Worm (Caenorhabditis elegans) whole organism, early embryonic: ENCODE measurements around the gene mca-3.

Experiments
- F13C5.2 ChIP-seq: sonication (generic microtip); optimal IDR thresholded peaks from 2 replicates; lab custom pipeline; 2017; ENCODE audit warnings: mild to moderate bottlenecking, missing genetic modification characterization, inconsistent platforms, missing compliant biosample characterization
- ama-1 ChIP-seq: fragments of 150-350 bp; optimal IDR thresholded peaks from 2 replicates; lab custom pipeline; 2014
- ceh-13 ChIP-seq: fragments of 200-800 bp; sonication (Bioruptor generic); optimal IDR thresholded peaks from 2 replicates; lab custom pipeline; 2018; ENCODE audit warnings: mild to moderate bottlenecking, missing genetic modification characterization, missing compliant biosample characterization
- ceh-36 ChIP-seq: sonication (generic microtip); optimal IDR thresholded peaks from 2 replicates; lab custom pipeline; 2016; ENCODE audit warnings: missing genetic modification characterization, inconsistent platforms, missing compliant biosample characterization
- ets-7 ChIP-seq: sonication (generic microtip); optimal IDR thresholded peaks from 2 replicates; lab custom pipeline; 2016; ENCODE audit warnings: missing genotype, missing genetic modification characterization, missing compliant biosample characterization
- flt-1 ChIP-seq: fragments of 200-800 bp; sonication (Bioruptor generic); IDR thresholded peaks from 2 replicates; pipeline ENCODE4 v1.3.6; 2022; ENCODE audit warnings: missing genetic modification characterization, missing compliant biosample characterization
- hmbx-1 ChIP-seq: sonication (generic microtip); optimal IDR thresholded peaks from 2 replicates; lab custom pipeline; 2016; ENCODE audit warnings: mild to moderate bottlenecking, missing genetic modification characterization, missing compliant biosample characterization
- hmg-4 ChIP-seq: fragments of 200-800 bp; sonication (Bioruptor generic); optimal IDR thresholded peaks from 2 replicates; lab custom pipeline; 2018; ENCODE audit warnings: mild to moderate bottlenecking, missing genetic modification characterization, missing compliant biosample characterization
- hnd-1 ChIP-seq: sonication (generic microtip); optimal IDR thresholded peaks from 2 replicates; lab custom pipeline; 2016; ENCODE audit warnings: missing genetic modification characterization, missing compliant biosample characterization
- pes-1 ChIP-seq: fragments of 200-800 bp; sonication (Bioruptor generic); IDR thresholded peaks from 2 replicates; pipeline ENCODE4 v1.3.6; 2022; ENCODE audit warnings: missing genetic modification reagents, missing genetic modification characterization, missing compliant biosample characterization
- tra-4 ChIP-seq: sonication (generic microtip); optimal IDR thresholded peaks from 2 replicates; lab custom pipeline; 2017; ENCODE audit warnings: missing genetic modification characterization, missing compliant biosample characterization

DNA sequence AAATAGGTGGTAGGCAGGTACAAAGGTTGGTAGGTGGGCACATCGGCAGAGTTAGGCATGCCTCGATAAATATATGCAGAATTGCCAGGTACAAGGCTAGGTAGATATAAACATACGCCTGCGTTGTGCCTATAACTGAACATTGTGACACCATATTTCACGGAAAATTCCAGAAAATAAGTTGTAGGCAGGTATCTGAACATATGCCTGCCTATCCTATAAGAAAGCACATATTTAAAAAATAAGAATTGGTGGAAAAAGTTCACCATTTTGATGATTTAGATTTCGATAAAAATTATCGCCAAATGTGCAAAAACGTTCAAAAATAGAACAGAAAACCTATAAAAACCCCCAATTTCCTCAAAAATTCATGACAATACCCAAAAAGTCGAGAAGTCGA is 43.3 kb downstream of the mca-3 start:
- TF ChIP-seq pes-1 (GFP tag; lab: Robert Waterston, UW), result no peak
- no peak for TF ChIP-seq ceh-13 (GFP tag; lab: Kevin White, UChicago)
- no peak for TF ChIP-seq hmg-4 (GFP tag; lab: Kevin White, UChicago)
- TF ChIP-seq hmbx-1 (tag; lab: Kevin White, UChicago), result no peak
- TF ChIP-seq ama-1, result no peak
- no peak for TF ChIP-seq F13C5.2 (tag; lab: Kevin White, UChicago)
- no peak for TF ChIP-seq ceh-36 (tag; lab: Kevin White, UChicago)
- TF ChIP-seq ets-7 (tag; lab: Kevin White, UChicago), result no peak
- no peak for TF ChIP-seq flt-1 (GFP tag; lab: Robert Waterston, UW)
- no peak for TF ChIP-seq tra-4 (tag; lab: Kevin White, UChicago)
- TF ChIP-seq hnd-1 (tag; lab: Kevin White, UChicago), result no peak
